Worm (Caenorhabditis elegans) whole organism, L4/young adult: ENCODE measurements around the gene acl-9.

Experiments used
- W03F9.2 ChIP-seq: fragments of 150-350 bp; optimal IDR thresholded peaks from 2 replicates; lab custom pipeline; 2014; ENCODE audit warnings: missing biosample characterization, missing genetic modification characterization
- dao-5 ChIP-seq: sonication (generic microtip); optimal IDR thresholded peaks from 2 replicates; lab custom pipeline; 2016; ENCODE audit warnings: missing genotype, missing genetic modification characterization, moderate library complexity, missing compliant biosample characterization
- him-1 ChIP-seq: sonication (generic microtip); optimal IDR thresholded peaks from 2 replicates; lab custom pipeline; 2016; ENCODE audit warnings: missing genotype, missing genetic modification reagents, missing genetic modification characterization, missing compliant biosample characterization

DNA sequence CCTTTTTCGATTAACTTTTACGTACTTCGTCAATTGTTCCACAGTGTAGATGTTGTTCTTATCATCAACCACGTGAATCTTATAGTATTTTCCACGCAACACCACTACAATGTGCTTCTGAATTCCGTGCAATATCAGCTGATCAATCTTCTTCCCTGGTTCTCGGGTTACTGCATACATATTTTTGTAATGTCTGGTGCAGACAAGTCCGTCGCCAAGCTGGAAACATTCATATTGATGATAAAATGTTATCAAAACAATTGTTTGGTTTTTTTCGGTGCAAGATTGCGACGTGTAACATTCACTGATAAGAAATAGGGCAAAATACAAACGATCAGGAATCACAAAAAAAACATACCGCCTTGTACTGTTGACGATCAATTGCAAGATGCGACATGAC, 39.5 kb downstream of the acl-9 start:
- TF ChIP-seq him-1 (no peak), W03F9.2 (no peak), dao-5 (tag; lab: Kevin White, UChicago) (no peak)
